Worm (Caenorhabditis elegans) whole organism, L3 larva: ENCODE data around the gene droe-4.

ENCODE experiments used
- R02D3.7 ChIP-seq: fragments of 150-350 bp; optimal IDR thresholded peaks from 2 replicates; lab custom pipeline; 2014; ENCODE audit warnings: missing biosample characterization, missing genetic modification characterization
- aly-2 ChIP-seq: fragments of 150-350 bp; optimal IDR thresholded peaks from 2 replicates; lab custom pipeline; 2014; ENCODE audit warnings: missing biosample characterization, missing genetic modification characterization
- ama-1 ChIP-seq: fragments of 150-350 bp; optimal IDR thresholded peaks from 2 replicates; lab custom pipeline; 2018
- ceh-16 ChIP-seq: sonication (generic microtip); optimal IDR thresholded peaks from 2 replicates; lab custom pipeline; 2017; ENCODE audit warnings: missing biosample characterization, missing genetic modification characterization
- ceh-28 ChIP-seq: fragments of 150-350 bp; optimal IDR thresholded peaks from 2 replicates; lab custom pipeline; 2014; ENCODE audit warnings: missing biosample characterization, missing genetic modification reagents, missing genetic modification characterization
- ceh-82 ChIP-seq: fragments of 150-350 bp; optimal IDR thresholded peaks from 2 replicates; lab custom pipeline; 2014; ENCODE audit warnings: missing biosample characterization, missing genetic modification characterization
- ceh-9 ChIP-seq: sonication (generic microtip); optimal IDR thresholded peaks from 2 replicates; lab custom pipeline; 2018; ENCODE audit warnings: missing biosample characterization, missing genetic modification characterization
- daf-12 ChIP-seq: fragments of 150-350 bp; optimal IDR thresholded peaks from 2 replicates; lab custom pipeline; 2014; ENCODE audit warnings: missing biosample characterization, missing genetic modification reagents, missing genetic modification characterization
- egl-27 ChIP-seq: sonication (generic microtip); optimal IDR thresholded peaks from 4 replicates; lab custom pipeline; 2017; ENCODE audit warnings: missing biosample characterization, missing genetic modification reagents, missing genetic modification characterization
- egl-5 ChIP-seq: fragments of 150-350 bp; optimal IDR thresholded peaks from 2 replicates; lab custom pipeline; 2017; ENCODE audit warnings: missing biosample characterization, missing genetic modification reagents, missing genetic modification characterization, inconsistent platforms
- elt-1 ChIP-seq: fragments of 150-350 bp; optimal IDR thresholded peaks from 2 replicates; lab custom pipeline; 2014; ENCODE audit warnings: missing biosample characterization, missing genetic modification characterization
- elt-2 ChIP-seq: sonication (generic microtip); optimal IDR thresholded peaks from 2 replicates; lab custom pipeline; 2016; ENCODE audit warnings: missing genetic modification reagents, mild to moderate bottlenecking, missing genetic modification characterization, missing compliant biosample characterization
- elt-3 ChIP-seq, 3 experiments: fragments of 150-350 bp in 1 of 3; sonication (generic microtip) in 2 of 3; optimal IDR thresholded peaks; 2 replicates in 2 of 3; 4 replicates in 1 of 3; lab custom pipeline; 2014 to 2017; ENCODE audit warnings: missing biosample characterization in 3 of 3, missing genetic modification characterization in 3 of 3
- eor-1 ChIP-seq, 2 experiments: fragments of 150-350 bp; optimal IDR thresholded peaks; 2 replicates each; lab custom pipeline; 2014 to 2018; ENCODE audit warnings: missing biosample characterization in 2 of 2, missing genetic modification characterization in 2 of 2
- fkh-10 ChIP-seq: sonication (generic microtip); optimal IDR thresholded peaks from 2 replicates; lab custom pipeline; 2017; ENCODE audit warnings: missing biosample characterization, missing genetic modification reagents, missing genetic modification characterization
- fkh-2 ChIP-seq: fragments of 150-350 bp; optimal IDR thresholded peaks from 2 replicates; lab custom pipeline; 2014; ENCODE audit warnings: missing biosample characterization, missing genetic modification reagents, missing genetic modification characterization
- fos-1 ChIP-seq: fragments of 150-350 bp; optimal IDR thresholded peaks from 2 replicates; lab custom pipeline; 2014; ENCODE audit warnings: missing biosample characterization, missing genetic modification characterization
- hmg-11 ChIP-seq: sonication (generic microtip); optimal IDR thresholded peaks from 2 replicates; lab custom pipeline; 2016; ENCODE audit warnings: missing genetic modification characterization, missing compliant biosample characterization
- jun-1 ChIP-seq: fragments of 150-350 bp; optimal IDR thresholded peaks from 2 replicates; lab custom pipeline; 2014; ENCODE audit warnings: missing biosample characterization, missing genetic modification reagents, missing genetic modification characterization
- lin-15B ChIP-seq: fragments of 150-350 bp; optimal IDR thresholded peaks from 2 replicates; lab custom pipeline; 2014; ENCODE audit warnings: missing biosample characterization, missing genetic modification characterization
- lin-39 ChIP-seq: fragments of 150-350 bp; optimal IDR thresholded peaks from 2 replicates; lab custom pipeline; 2018; ENCODE audit warnings: missing biosample characterization, missing genetic modification reagents, missing genetic modification characterization
- lsy-12 ChIP-seq: sonication (generic microtip); optimal IDR thresholded peaks from 2 replicates; lab custom pipeline; 2016; ENCODE audit warnings: mild to moderate bottlenecking, missing genetic modification characterization, missing compliant biosample characterization
- mdl-1 ChIP-seq: fragments of 150-350 bp; optimal IDR thresholded peaks from 2 replicates; lab custom pipeline; 2014; ENCODE audit warnings: missing biosample characterization, missing genetic modification characterization
- mml-1 ChIP-seq: fragments of 150-350 bp; sonication (generic microtip); optimal IDR thresholded peaks from 3 replicates; lab custom pipeline; 2014; ENCODE audit warnings: missing biosample characterization, missing genetic modification characterization
- nfya-1 ChIP-seq: sonication (generic microtip); optimal IDR thresholded peaks from 2 replicates; lab custom pipeline; 2017; ENCODE audit warnings: missing genetic modification characterization, mild to moderate bottlenecking, missing compliant biosample characterization, antibody characterized with exemption, moderate library complexity; ENCODE audit not compliant: insufficient read depth
- nhr-11 ChIP-seq: fragments of 150-350 bp; optimal IDR thresholded peaks from 2 replicates; lab custom pipeline; 2014; ENCODE audit warnings: missing biosample characterization, missing genetic modification characterization
- nhr-23 ChIP-seq: fragments of 150-350 bp; optimal IDR thresholded peaks from 2 replicates; lab custom pipeline; 2014; ENCODE audit warnings: missing biosample characterization, missing genetic modification reagents, missing genetic modification characterization
- nhr-237 ChIP-seq: fragments of 150-350 bp; optimal IDR thresholded peaks from 2 replicates; lab custom pipeline; 2014; ENCODE audit warnings: missing biosample characterization, missing genetic modification characterization
- nhr-25 ChIP-seq: sonication (generic microtip); optimal IDR thresholded peaks from 2 replicates; lab custom pipeline; 2017; ENCODE audit warnings: missing biosample characterization, missing genetic modification characterization
- nhr-28 ChIP-seq: fragments of 150-350 bp; optimal IDR thresholded peaks from 2 replicates; lab custom pipeline; 2014; ENCODE audit warnings: missing biosample characterization, missing genetic modification characterization
- nhr-43 ChIP-seq: sonication (generic microtip); optimal IDR thresholded peaks from 2 replicates; lab custom pipeline; 2016; ENCODE audit warnings: mild to moderate bottlenecking, missing genetic modification characterization, missing compliant biosample characterization; ENCODE audit not compliant: poor library complexity, severe bottlenecking
- nhr-67 ChIP-seq: fragments of 150-350 bp; optimal IDR thresholded peaks from 2 replicates; lab custom pipeline; 2014; ENCODE audit warnings: missing biosample characterization, missing genetic modification characterization
- nhr-77 ChIP-seq: fragments of 150-350 bp; optimal IDR thresholded peaks from 2 replicates; lab custom pipeline; 2014; ENCODE audit warnings: missing biosample characterization, missing genetic modification characterization
- pha-4 ChIP-seq: fragments of 150-350 bp; optimal IDR thresholded peaks from 2 replicates; lab custom pipeline; 2014; ENCODE audit warnings: missing biosample characterization, missing genetic modification reagents, missing genetic modification characterization
- pqm-1 ChIP-seq: fragments of 150-350 bp; optimal IDR thresholded peaks from 2 replicates; lab custom pipeline; 2017; ENCODE audit warnings: missing biosample characterization, missing genetic modification characterization, inconsistent platforms
- skn-1 ChIP-seq: fragments of 150-350 bp; optimal IDR thresholded peaks from 2 replicates; lab custom pipeline; 2014; ENCODE audit warnings: missing biosample characterization, missing genetic modification characterization
- snpc-4 ChIP-seq: fragments of 150-350 bp; optimal IDR thresholded peaks from 2 replicates; lab custom pipeline; 2014; ENCODE audit warnings: missing biosample characterization, missing genetic modification characterization
- tbx-2 ChIP-seq: sonication (generic microtip); optimal IDR thresholded peaks from 2 replicates; lab custom pipeline; 2016; ENCODE audit warnings: mild to moderate bottlenecking, missing genetic modification characterization, missing compliant biosample characterization
- unc-39 ChIP-seq: sonication (generic microtip); optimal IDR thresholded peaks from 4 replicates; lab custom pipeline; 2017; ENCODE audit warnings: missing biosample characterization, missing genetic modification characterization
- unc-62 ChIP-seq: fragments of 150-350 bp; sonication (generic microtip); optimal IDR thresholded peaks from 4 replicates; lab custom pipeline; 2014; ENCODE audit warnings: missing biosample characterization, missing genetic modification reagents, missing genetic modification characterization
- zag-1 ChIP-seq: fragments of 150-350 bp; optimal IDR thresholded peaks from 2 replicates; lab custom pipeline; 2014; ENCODE audit warnings: missing biosample characterization, missing genetic modification characterization
- ztf-11 ChIP-seq: fragments of 150-350 bp; optimal IDR thresholded peaks from 2 replicates; lab custom pipeline; 2014; ENCODE audit warnings: missing biosample characterization, missing genetic modification characterization
- ztf-4 ChIP-seq: fragments of 150-350 bp; optimal IDR thresholded peaks from 2 replicates; lab custom pipeline; 2014; ENCODE audit warnings: missing biosample characterization, missing genetic modification characterization

The droe-4 gene

ce11 chrV:13955370-13956089 is 36.9 kb upstream of the droe-4 start:
- no peak for TF ChIP-seq lin-39 (tag; lab: Kevin White, UChicago)
- peak; percentile 30 for TF ChIP-seq elt-2 (tag; lab: Kevin White, UChicago)
- no peak for TF ChIP-seq mdl-1 (tag; lab: Kevin White, UChicago)
- no peak for TF ChIP-seq nhr-25
- peak; percentile 54 for TF ChIP-seq pqm-1 (tag; lab: Kevin White, UChicago)
- TF ChIP-seq ceh-82 (tag; lab: Kevin White, UChicago), result no peak

DNA sequence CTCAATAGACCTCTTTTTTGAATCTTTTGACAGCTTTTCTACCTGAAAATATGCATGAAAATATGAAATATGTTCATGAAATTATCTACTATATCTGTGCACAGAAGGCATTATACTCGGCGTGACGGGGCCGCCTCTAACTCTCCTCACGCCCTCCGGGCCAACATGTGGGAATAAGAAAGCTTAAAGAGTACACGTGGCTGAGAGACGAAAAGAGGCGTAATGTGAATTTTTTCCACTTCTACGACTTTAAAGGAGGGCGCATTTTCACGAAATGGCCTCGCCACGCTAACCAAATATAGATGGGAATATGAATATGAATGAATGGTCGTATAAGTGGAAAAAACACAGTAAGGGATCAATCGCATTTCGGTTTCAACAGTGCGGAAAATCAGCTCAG is 34.8 kb upstream of the droe-4 start:
- TF ChIP-seq skn-1 (tag; lab: Kevin White, UChicago) (no peak), eor-1 (tag; optimal IDR thresholded peaks at IDR 0.05; lab: Kevin White, UChicago) (no peak)

DNA sequence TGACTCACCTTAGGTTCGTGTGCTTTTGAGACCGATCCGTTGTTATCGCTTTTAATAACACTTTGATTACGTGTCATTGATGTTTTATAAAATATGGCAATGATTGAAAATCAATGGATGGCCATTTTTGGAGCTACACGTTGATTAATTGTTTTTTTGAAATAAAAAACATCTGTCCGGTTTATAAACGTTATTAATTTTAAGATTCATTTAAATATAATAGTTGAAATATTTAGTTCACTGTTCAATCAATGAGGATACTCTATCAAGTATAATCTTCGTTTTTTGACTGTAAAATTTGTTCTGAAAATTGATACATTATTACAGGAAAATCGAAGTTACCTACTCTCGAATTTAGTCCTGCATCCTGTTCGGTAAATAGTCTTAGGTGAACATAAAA is 34.2 kb upstream of the droe-4 start, which contains the start of gene R10D12.10:
R10D12.10 (minus strand) TSS at position 101 of the 400 bp plus-strand sequence.
- TF ChIP-seq skn-1 (tag; lab: Kevin White, UChicago) (no peak), fkh-2 (tag; lab: Kevin White, UChicago) (no peak)

DNA sequence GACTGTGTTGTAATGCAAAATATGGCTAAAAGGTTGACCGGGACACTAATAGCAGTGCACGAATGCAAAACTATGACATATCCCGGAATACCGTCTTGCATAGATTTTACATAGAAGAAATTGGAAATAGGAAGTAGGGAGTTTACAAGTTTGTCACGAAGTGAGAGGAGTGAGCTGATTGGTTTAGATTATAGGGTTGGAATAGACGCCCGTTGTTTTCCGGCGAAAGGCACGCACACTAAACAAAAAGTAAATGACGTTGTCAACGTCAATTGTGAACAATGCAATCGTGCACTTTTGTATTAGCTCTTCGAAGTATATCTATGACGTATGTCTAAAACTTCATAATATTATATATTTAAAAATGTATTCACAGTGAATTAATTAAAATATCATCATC is 31.5 kb upstream of the droe-4 start, which contains the start of gene srh-24:
srh-24 (minus strand) TSS at position 101 of the 400 bp plus-strand sequence.
- TF ChIP-seq hmg-11 (tag; lab: Kevin White, UChicago), result no peak

DNA sequence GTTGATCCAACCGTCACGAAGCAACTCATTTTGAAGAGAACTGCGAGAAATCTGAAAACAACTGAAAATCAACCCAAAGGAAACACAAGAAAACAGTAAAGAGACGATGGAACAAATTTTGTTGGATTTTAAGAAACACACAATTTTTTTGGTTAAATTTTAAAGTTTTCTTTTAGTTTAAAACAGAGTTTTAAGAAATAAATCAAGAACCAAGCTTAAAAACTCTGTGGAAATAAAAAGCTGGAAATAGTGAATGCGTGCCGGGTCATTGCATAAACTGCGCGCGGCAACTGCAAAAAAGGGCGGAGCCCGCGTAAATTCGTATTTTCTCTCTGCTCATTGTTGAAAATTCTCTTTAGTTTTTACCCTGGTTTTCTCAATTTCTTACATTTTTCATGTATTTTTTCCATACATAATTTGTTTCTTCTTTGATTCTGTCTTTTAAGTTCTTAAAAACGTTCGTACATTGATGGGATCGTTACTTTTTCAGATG is 30.5 kb upstream of the droe-4 start, which contains the start of the genes algn-13 and R10D12.13:
algn-13 (minus strand) TSS at position 51 of the 493 bp plus-strand sequence.
R10D12.13 (plus strand) TSS at position 491 of the 493 bp plus-strand sequence.
- TF ChIP-seq tbx-2 (tag; lab: Kevin White, UChicago) (no peak), ceh-16 (no peak), nhr-237 (no peak), ceh-28 (tag; lab: Kevin White, UChicago) (no peak), fkh-2 (tag; lab: Kevin White, UChicago) (no peak), fkh-10 (GFP tag; lab: Kevin White, UChicago) (no peak), mdl-1 (tag; lab: Kevin White, UChicago) (no peak), R02D3.7 (peak; percentile 46), elt-1 (tag; lab: Kevin White, UChicago) (no peak), jun-1 (tag; lab: Kevin White, UChicago) (no peak), hmg-11 (tag; lab: Kevin White, UChicago) (peak; percentile 91), unc-62 (GFP tag; lab: Kevin White, UChicago) (no peak), egl-5 (tag; lab: Kevin White, UChicago) (no peak), daf-12 (tag; lab: Kevin White, UChicago) (no peak), ama-1 (no peak), nhr-23 (tag; lab: Kevin White, UChicago) (peak; percentile 19), lin-15B (tag; lab: Kevin White, UChicago) (peak; percentile 35), lsy-12 (tag; lab: Kevin White, UChicago) (no peak), ceh-9 (tag; lab: Kevin White, UChicago) (no peak), mml-1 (no peak), pqm-1 (tag; lab: Kevin White, UChicago) (no peak), elt-2 (tag; lab: Kevin White, UChicago) (peak; percentile 41), unc-39 (tag; lab: Kevin White, UChicago) (no peak), ztf-11 (tag; lab: Kevin White, UChicago) (no peak), pha-4 (peak; percentile 44), nhr-25 (no peak), ztf-4 (tag; lab: Kevin White, UChicago) (no peak), nhr-77 (tag; lab: Kevin White, UChicago) (no peak), nhr-43 (tag; lab: Kevin White, UChicago) (peak; percentile 76), aly-2 (tag; lab: Kevin White, UChicago) (no peak), nfya-1 (tag; lab: Kevin White, UChicago) (peak; percentile 54), zag-1 (tag; lab: Kevin White, UChicago) (no peak), skn-1 (tag; lab: Kevin White, UChicago) (peak; percentile 27), elt-3 (tag; optimal IDR thresholded peaks at IDR 0.05; lab: Kevin White, UChicago) (no peak), fos-1 (tag; lab: Kevin White, UChicago) (no peak), egl-27 (tag; lab: Kevin White, UChicago) (no peak), snpc-4 (tag; lab: Kevin White, UChicago) (peak; percentile 72), nhr-11 (tag; lab: Kevin White, UChicago) (no peak), nhr-67 (no peak), eor-1 (tag; optimal IDR thresholded peaks at IDR 0.05; lab: Kevin White, UChicago) (no peak), nhr-28 (tag; lab: Kevin White, UChicago) (no peak)
- TF ChIP-seq, all 47 proteins: peak for 10
